Worm (Caenorhabditis elegans) whole organism, L1 larva: ENCODE results near the gene mltn-3.
A peak's percentile ranks its signal among the peaks of the same experiment; 100 is the strongest.

Experiments
- C16A3.4 ChIP-seq: fragments of 150-350 bp; optimal IDR thresholded peaks from 2 replicates; lab custom pipeline; 2014; ENCODE audit warnings: missing biosample characterization, missing genetic modification characterization
- C34B4.2 ChIP-seq: sonication (generic microtip); optimal IDR thresholded peaks from 2 replicates; lab custom pipeline; 2017; ENCODE audit warnings: mild to moderate bottlenecking, missing genetic modification characterization, missing compliant biosample characterization
- F16B12.6 ChIP-seq: fragments of 150-350 bp; optimal IDR thresholded peaks from 2 replicates; lab custom pipeline; 2014; ENCODE audit warnings: missing biosample characterization, missing genetic modification characterization
- Y116A8C.19 ChIP-seq: sonication (generic microtip); optimal IDR thresholded peaks from 2 replicates; lab custom pipeline; 2016; ENCODE audit warnings: missing compliant biosample characterization, missing genetic modification characterization, borderline replicate concordance
- aly-2 ChIP-seq: fragments of 150-350 bp; optimal IDR thresholded peaks from 2 replicates; lab custom pipeline; 2014; ENCODE audit warnings: missing biosample characterization, missing genetic modification characterization
- blmp-1 ChIP-seq: fragments of 150-350 bp; optimal IDR thresholded peaks from 2 replicates; lab custom pipeline; 2014; ENCODE audit warnings: missing biosample characterization, missing genetic modification characterization
- ceh-63 ChIP-seq: fragments of 200-800 bp; sonication (Bioruptor generic); optimal IDR thresholded peaks from 2 replicates; lab custom pipeline; 2018; ENCODE audit warnings: mild to moderate bottlenecking, missing genetic modification characterization, missing compliant biosample characterization
- ceh-8 ChIP-seq: fragments of 200-800 bp; sonication (Bioruptor generic); optimal IDR thresholded peaks from 2 replicates; lab custom pipeline; 2018; ENCODE audit warnings: mild to moderate bottlenecking, missing genetic modification characterization, moderate library complexity, missing compliant biosample characterization
- ceh-82 ChIP-seq, 3 experiments: fragments of 150-350 bp in 1 of 3; sonication (generic microtip) in 2 of 3; optimal IDR thresholded peaks; 2 replicates each; lab custom pipeline; 2014 to 2017; ENCODE audit warnings: missing biosample characterization in 3 of 3, missing genetic modification characterization in 3 of 3
- ces-1 ChIP-seq: fragments of 150-350 bp; optimal IDR thresholded peaks from 2 replicates; lab custom pipeline; 2014; ENCODE audit warnings: missing biosample characterization, missing genetic modification reagents, missing genetic modification characterization
- dpl-1 ChIP-seq, 3 experiments: fragments of 150-350 bp in 2 of 3; sonication (generic microtip) in 1 of 3; optimal IDR thresholded peaks; 2 replicates each; lab custom pipeline; 2014 to 2017; ENCODE audit warnings: missing biosample characterization in 3 of 3, missing genetic modification characterization in 3 of 3, missing genetic modification reagents in 3 of 3
- egl-13 ChIP-seq: sonication (generic microtip); optimal IDR thresholded peaks from 2 replicates; lab custom pipeline; 2016; ENCODE audit warnings: missing genotype, missing genetic modification reagents, missing genetic modification characterization, missing compliant biosample characterization
- elt-2 ChIP-seq: sonication (generic microtip); optimal IDR thresholded peaks from 2 replicates; lab custom pipeline; 2016; ENCODE audit warnings: missing genetic modification characterization, mild to moderate bottlenecking, inconsistent platforms, missing compliant biosample characterization, missing genetic modification reagents
- elt-3 ChIP-seq, 6 experiments: fragments of 150-350 bp in 1 of 6; sonication (generic microtip); optimal IDR thresholded peaks; 2 replicates each; lab custom pipeline; 2017 to 2018; ENCODE audit warnings: missing biosample characterization in 6 of 6, missing genetic modification characterization in 6 of 6, inconsistent platforms in 1 of 6
- ets-5 ChIP-seq: fragments of 200-800 bp; sonication (Bioruptor generic); IDR thresholded peaks from 2 replicates; pipeline ENCODE4 v1.3.6; 2022; ENCODE audit warnings: missing genetic modification characterization, missing compliant biosample characterization
- fkh-4 ChIP-seq: sonication (generic microtip); optimal IDR thresholded peaks from 2 replicates; lab custom pipeline; 2016; ENCODE audit warnings: missing compliant biosample characterization, missing genetic modification characterization, borderline replicate concordance
- fkh-8 ChIP-seq: sonication (generic microtip); optimal IDR thresholded peaks from 2 replicates; lab custom pipeline; 2016; ENCODE audit warnings: mild to moderate bottlenecking, missing genetic modification characterization, missing compliant biosample characterization
- fos-1 ChIP-seq: fragments of 150-350 bp; optimal IDR thresholded peaks from 2 replicates; lab custom pipeline; 2014; ENCODE audit warnings: missing biosample characterization, missing genetic modification characterization
- grh-1 ChIP-seq: fragments of 200-800 bp; sonication (Bioruptor generic); IDR thresholded peaks from 2 replicates; pipeline ENCODE4 v1.3.6; 2022; ENCODE audit warnings: missing genetic modification reagents, missing genetic modification characterization, missing compliant biosample characterization
- hlh-17 ChIP-seq: fragments of 200-800 bp; sonication (Bioruptor generic); optimal IDR thresholded peaks from 2 replicates; lab custom pipeline; 2018; ENCODE audit warnings: missing genetic modification characterization, mild to moderate bottlenecking, missing compliant biosample characterization, moderate library complexity, borderline replicate concordance
- hlh-4 ChIP-seq: sonication (generic microtip); optimal IDR thresholded peaks from 2 replicates; lab custom pipeline; 2016; ENCODE audit warnings: mild to moderate bottlenecking, missing genetic modification characterization, missing compliant biosample characterization
- irx-1 ChIP-seq: sonication (generic microtip); optimal IDR thresholded peaks from 2 replicates; lab custom pipeline; 2016; ENCODE audit warnings: missing genetic modification characterization, missing compliant biosample characterization
- isw-1 ChIP-seq: fragments of 200-800 bp; sonication (Bioruptor generic); IDR thresholded peaks from 2 replicates; pipeline ENCODE4 v1.3.6; 2022; ENCODE audit warnings: missing genetic modification characterization, missing compliant biosample characterization
- lin-14 ChIP-seq: fragments of 200-800 bp; sonication (Bioruptor generic); optimal IDR thresholded peaks from 2 replicates; lab custom pipeline; 2018; ENCODE audit warnings: mild to moderate bottlenecking, missing genetic modification characterization, moderate library complexity, missing compliant biosample characterization
- lin-15B ChIP-seq: fragments of 150-350 bp; sonication (generic microtip); optimal IDR thresholded peaks from 3 replicates; lab custom pipeline; 2014; ENCODE audit warnings: missing biosample characterization, missing genetic modification characterization
- lin-39 ChIP-seq: fragments of 150-350 bp; optimal IDR thresholded peaks from 2 replicates; lab custom pipeline; 2014; ENCODE audit warnings: missing biosample characterization, missing genetic modification reagents, missing genetic modification characterization
- lir-3 ChIP-seq: sonication (generic microtip); optimal IDR thresholded peaks from 2 replicates; lab custom pipeline; 2016; ENCODE audit warnings: mild to moderate bottlenecking, missing genetic modification characterization, moderate library complexity, missing compliant biosample characterization; ENCODE audit not compliant: poor library complexity
- mab-9 ChIP-seq: fragments of 200-800 bp; sonication (Bioruptor generic); IDR thresholded peaks from 2 replicates; pipeline ENCODE4 v1.3.6; 2022; ENCODE audit warnings: missing genetic modification reagents, missing genetic modification characterization, missing compliant biosample characterization
- nhr-11 ChIP-seq: fragments of 150-350 bp; optimal IDR thresholded peaks from 2 replicates; lab custom pipeline; 2014; ENCODE audit warnings: missing biosample characterization, missing genetic modification characterization
- nhr-19 ChIP-seq: fragments of 200-800 bp; sonication (Bioruptor generic); conservative IDR thresholded peaks from 2 replicates; pipeline ENCODE4 v1.3.6; 2022; ENCODE audit warnings: missing genetic modification characterization, missing compliant biosample characterization
- nhr-237 ChIP-seq: fragments of 150-350 bp; optimal IDR thresholded peaks from 2 replicates; lab custom pipeline; 2014; ENCODE audit warnings: missing biosample characterization, missing genetic modification characterization
- nhr-47 ChIP-seq: sonication (generic microtip); optimal IDR thresholded peaks from 2 replicates; lab custom pipeline; 2016; ENCODE audit warnings: mild to moderate bottlenecking, missing genetic modification characterization, moderate library complexity, missing compliant biosample characterization
- nhr-76 ChIP-seq: sonication (generic microtip); optimal IDR thresholded peaks from 2 replicates; lab custom pipeline; 2017; ENCODE audit warnings: missing biosample characterization, missing genetic modification characterization
- nhr-77 ChIP-seq: fragments of 150-350 bp; optimal IDR thresholded peaks from 2 replicates; lab custom pipeline; 2014; ENCODE audit warnings: missing biosample characterization, missing genetic modification characterization
- nhr-85 ChIP-seq: sonication (generic microtip); peaks from one replicate; lab custom pipeline; 2016; ENCODE audit warnings: missing genetic modification characterization, inconsistent platforms, missing compliant biosample characterization
- pag-3 ChIP-seq: sonication (generic microtip); optimal IDR thresholded peaks from 2 replicates; lab custom pipeline; 2017; ENCODE audit warnings: missing genetic modification characterization, mild to moderate bottlenecking, missing compliant biosample characterization, antibody characterized with exemption, borderline replicate concordance; ENCODE audit not compliant: insufficient read depth
- pax-3 ChIP-seq: fragments of 200-800 bp; sonication (Bioruptor generic); optimal IDR thresholded peaks from 2 replicates; lab custom pipeline; 2018; ENCODE audit warnings: mild to moderate bottlenecking, missing genetic modification characterization, moderate library complexity, missing compliant biosample characterization
- snpc-4 ChIP-seq: fragments of 150-350 bp; optimal IDR thresholded peaks from 2 replicates; lab custom pipeline; 2014; ENCODE audit warnings: missing biosample characterization, missing genetic modification characterization
- sox-4 ChIP-seq: sonication (generic microtip); optimal IDR thresholded peaks from 2 replicates; lab custom pipeline; 2016; ENCODE audit warnings: missing genetic modification characterization, missing compliant biosample characterization
- sup-37 ChIP-seq: fragments of 200-800 bp; sonication (Bioruptor generic); optimal IDR thresholded peaks from 2 replicates; lab custom pipeline; 2018; ENCODE audit warnings: mild to moderate bottlenecking, missing genetic modification characterization, missing compliant biosample characterization
- tlp-1 ChIP-seq: fragments of 150-350 bp; optimal IDR thresholded peaks from 2 replicates; lab custom pipeline; 2014; ENCODE audit warnings: missing biosample characterization, missing genetic modification characterization
- unc-130 ChIP-seq: fragments of 150-350 bp; optimal IDR thresholded peaks from 2 replicates; lab custom pipeline; 2017; ENCODE audit warnings: missing biosample characterization, missing genetic modification characterization, inconsistent platforms
- unc-86 ChIP-seq: sonication (generic microtip); optimal IDR thresholded peaks from 2 replicates; lab custom pipeline; 2016; ENCODE audit warnings: missing genetic modification characterization, missing compliant biosample characterization
- unc-98 ChIP-seq: fragments of 200-800 bp; sonication (Bioruptor generic); IDR thresholded peaks from 2 replicates; pipeline ENCODE4 v1.3.6; 2022; ENCODE audit warnings: missing genetic modification characterization, missing compliant biosample characterization
- xbp-1 ChIP-seq: sonication (generic microtip); optimal IDR thresholded peaks from 2 replicates; lab custom pipeline; 2016; ENCODE audit warnings: missing genetic modification characterization, missing compliant biosample characterization
- zip-4 ChIP-seq: fragments of 200-800 bp; sonication (Bioruptor generic); optimal IDR thresholded peaks from 2 replicates; lab custom pipeline; 2018; ENCODE audit warnings: mild to moderate bottlenecking, missing genetic modification characterization, moderate library complexity, missing compliant biosample characterization
- ztf-11 ChIP-seq, 2 experiments: sonication (generic microtip); optimal IDR thresholded peaks; 2 replicates each; lab custom pipeline; 2016 to 2017; ENCODE audit warnings: missing genetic modification characterization in 2 of 2, missing biosample characterization in 1 of 2, missing compliant biosample characterization in 1 of 2
- ztf-4 ChIP-seq: fragments of 150-350 bp; optimal IDR thresholded peaks from 2 replicates; lab custom pipeline; 2014; ENCODE audit warnings: missing biosample characterization, missing genetic modification characterization

The mltn-3 gene

DNA sequence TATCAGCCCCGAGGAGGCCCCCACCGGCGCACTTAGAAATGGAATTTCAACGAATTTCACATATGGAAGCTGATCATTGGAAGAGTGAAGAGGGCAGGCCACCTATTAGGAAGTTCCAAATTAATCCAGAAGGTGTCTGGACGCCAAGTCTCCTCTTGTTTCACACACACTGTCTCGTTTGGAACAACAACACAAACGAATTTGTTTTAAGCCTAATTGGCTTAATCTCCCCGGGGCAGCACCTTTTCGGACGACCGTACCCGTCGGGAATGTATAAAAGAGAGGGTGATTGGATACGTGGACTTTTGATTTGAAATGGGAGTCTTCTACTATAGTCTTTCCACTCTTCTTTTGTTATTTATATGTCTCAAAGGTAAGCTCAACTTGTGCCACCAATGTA is at the start of gene mltn-3:
TSS of gene mltn-3 (plus strand) at position 301 of the 400 bp plus-strand sequence.
- TF ChIP-seq lin-15B (tag; lab: Kevin White, UChicago) (no peak), nhr-47 (tag; lab: Kevin White, UChicago) (no peak), mab-9 (GFP tag; lab: Robert Waterston, UW) (no peak), elt-3 (tag; optimal IDR thresholded peaks at IDR 0.05; lab: Kevin White, UChicago) (no peak)

ce11 chrII:13872191-13872889 is 43.8 kb upstream of the mltn-3 start, which contains the start of the genes cup-14 and ndub-8:
Gene cup-14 (minus strand): TSS chrII:13872241.
Gene ndub-8 (plus strand): TSS chrII:13872869.
- TF ChIP-seq ceh-8 (GFP tag; lab: Kevin White, UChicago) (peak; percentile 72), nhr-237 (tag; lab: Kevin White, UChicago) (peak; percentile 16), sup-37 (peak; percentile 66), sox-4 (peak; percentile 75), xbp-1 (tag; lab: Kevin White, UChicago) (peak; percentile 90), tlp-1 (tag; lab: Kevin White, UChicago) (no peak), fos-1 (tag; lab: Kevin White, UChicago) (peak; percentile 86), unc-86 (tag; lab: Kevin White, UChicago) (peak; percentile 90), F16B12.6 (tag; lab: Kevin White, UChicago) (peak; percentile 64), ets-5 (no peak), fkh-8 (tag; lab: Kevin White, UChicago) (peak; percentile 88), nhr-76 (tag; lab: Kevin White, UChicago) (no peak), lin-14 (GFP tag; lab: Kevin White, UChicago) (no peak), unc-98 (no peak), lin-39 (peak; percentile 92), hlh-4 (tag; lab: Kevin White, UChicago) (no peak), C34B4.2 (tag; lab: Kevin White, UChicago) (no peak), ztf-11 (tag; optimal IDR thresholded peaks at IDR 0.05; lab: Kevin White, UChicago) (peak in 1 of 2 experiments; percentile 68), dpl-1 (GFP tag; optimal IDR thresholded peaks at IDR 0.05; lab: Kevin White, UChicago) (peak; percentile 80 to 84 (median 82)), aly-2 (tag; lab: Kevin White, UChicago) (peak; percentile 89), elt-2 (tag; lab: Kevin White, UChicago) (peak; percentile 65), elt-3 (tag; optimal IDR thresholded peaks at IDR 0.05; lab: Kevin White, UChicago) (peak in 3 of 6 experiments; percentile 8 to 85 (median 62)), pax-3 (tag; lab: Kevin White, UChicago) (peak; percentile 75), Y116A8C.19 (tag; lab: Kevin White, UChicago) (no peak), ces-1 (GFP tag; lab: Kevin White, UChicago) (no peak), egl-13 (tag; lab: Kevin White, UChicago) (peak; percentile 80), pag-3 (tag; lab: Kevin White, UChicago) (no peak), fkh-4 (tag; lab: Kevin White, UChicago) (peak; percentile 41), isw-1 (GFP tag; lab: Robert Waterston, UW) (peak; percentile 91), hlh-17 (GFP tag; lab: Kevin White, UChicago) (no peak), ceh-82 (tag; optimal IDR thresholded peaks at IDR 0.05; lab: Kevin White, UChicago) (peak; percentile 87 to 95 (median 91)), mab-9 (GFP tag; lab: Robert Waterston, UW) (peak; percentile 78), lir-3 (tag; lab: Kevin White, UChicago) (no peak), snpc-4 (tag; lab: Kevin White, UChicago) (peak; percentile 87), ceh-63 (no peak), nhr-11 (peak; percentile 80), C16A3.4 (tag; lab: Kevin White, UChicago) (peak; percentile 92), zip-4 (no peak), irx-1 (tag; lab: Kevin White, UChicago) (peak; percentile 91), unc-130 (peak; percentile 95), nhr-85 (peak; percentile 96), ztf-4 (tag; lab: Kevin White, UChicago) (peak; percentile 88), grh-1 (peak; percentile 80), blmp-1 (tag; lab: Kevin White, UChicago) (peak; percentile 37), nhr-19 (peak; percentile 90), nhr-77 (peak; percentile 91)
